Worm (Caenorhabditis elegans): ENCODE results near the gene sru-38.

sru-38 gene

ce11 chrV:9824149-9824548 is 11.7 kb downstream of the sru-38 start, which contains the start of gene str-2:
TSS of gene str-2 (minus strand) at chrV:9824249.
- no peak for TF ChIP-seq tra-4 (tag; optimal IDR thresholded peaks at IDR 0.05)
- no peak for TF ChIP-seq scrt-1 (GFP tag; IDR thresholded peaks at IDR 0.05)
- TF ChIP-seq sea-1 (GFP tag; conservative IDR thresholded peaks at IDR 0.05), result no peak
- no peak for TF ChIP-seq ceh-36 (tag; optimal IDR thresholded peaks at IDR 0.05)
- TF ChIP-seq ama-1 (optimal IDR thresholded peaks at IDR 0.05), result no peak
- no peak for TF ChIP-seq aly-1 (tag; optimal IDR thresholded peaks at IDR 0.05)
- TF ChIP-seq flt-1 (GFP tag; IDR thresholded peaks at IDR 0.05), result no peak
- no peak for TF ChIP-seq tbx-37 (GFP tag; conservative IDR thresholded peaks at IDR 0.05)
- no peak for TF ChIP-seq B0310.2 (tag; optimal IDR thresholded peaks at IDR 0.05)
- TF ChIP-seq hmbx-1 (tag; optimal IDR thresholded peaks at IDR 0.05), result no peak
- no peak for TF ChIP-seq tbx-11 (GFP tag; IDR thresholded peaks at IDR 0.05)
- TF ChIP-seq F13C5.2 (tag; optimal IDR thresholded peaks at IDR 0.05), result no peak
- no peak for TF ChIP-seq hnd-1 (tag; optimal IDR thresholded peaks at IDR 0.05)
- TF ChIP-seq ets-7 (tag; optimal IDR thresholded peaks at IDR 0.05), result no peak

- TF ChIP-seq scrt-1 (GFP tag; IDR thresholded peaks at IDR 0.05) (no peak), ceh-13 (GFP tag; optimal IDR thresholded peaks at IDR 0.05) (no peak), tra-4 (tag; optimal IDR thresholded peaks at IDR 0.05) (no peak), tbx-37 (GFP tag; conservative IDR thresholded peaks at IDR 0.05) (no peak), tbx-11 (GFP tag; IDR thresholded peaks at IDR 0.05) (no peak), ceh-36 (tag; optimal IDR thresholded peaks at IDR 0.05) (no peak), hmg-4 (GFP tag; optimal IDR thresholded peaks at IDR 0.05) (no peak), ama-1 (optimal IDR thresholded peaks at IDR 0.05) (no peak)
These were observed 14.1 kb downstream of the sru-38 start, which contains the start of gene str-193 for ce11 chrV:9821724-9822123. TSS of gene str-193 (minus strand) at chrV:9821824.

- TF ChIP-seq tbx-37 (GFP tag; conservative IDR thresholded peaks at IDR 0.05) (no peak), tra-4 (tag; optimal IDR thresholded peaks at IDR 0.05) (no peak), tbx-11 (GFP tag; IDR thresholded peaks at IDR 0.05) (no peak), B0310.2 (tag; optimal IDR thresholded peaks at IDR 0.05) (no peak), hmbx-1 (tag; optimal IDR thresholded peaks at IDR 0.05) (no peak), ets-7 (tag; optimal IDR thresholded peaks at IDR 0.05) (no peak), ceh-36 (tag; optimal IDR thresholded peaks at IDR 0.05) (no peak), ceh-13 (GFP tag; optimal IDR thresholded peaks at IDR 0.05) (no peak), flt-1 (GFP tag; IDR thresholded peaks at IDR 0.05) (no peak), F13C5.2 (tag; optimal IDR thresholded peaks at IDR 0.05) (no peak), ama-1 (optimal IDR thresholded peaks at IDR 0.05) (no peak), hmg-4 (GFP tag; optimal IDR thresholded peaks at IDR 0.05) (no peak), sea-1 (GFP tag; conservative IDR thresholded peaks at IDR 0.05) (no peak), scrt-1 (GFP tag; IDR thresholded peaks at IDR 0.05) (no peak)
These were observed 19.5 kb downstream of the sru-38 start, which contains the start of gene sru-31 for ce11 chrV:9816390-9816789. TSS of gene sru-31 (plus strand) at chrV:9816690.

ce11 chrV:9813527-9813926 is 22.3 kb downstream of the sru-38 start, which contains the start of gene sru-30:
TSS of gene sru-30 (plus strand) at chrV:9813827.
- TF ChIP-seq tra-4 (tag; optimal IDR thresholded peaks at IDR 0.05) (no peak), ceh-13 (GFP tag; optimal IDR thresholded peaks at IDR 0.05) (no peak), hmbx-1 (tag; optimal IDR thresholded peaks at IDR 0.05) (no peak), tbx-37 (GFP tag; conservative IDR thresholded peaks at IDR 0.05) (no peak), hmg-4 (GFP tag; optimal IDR thresholded peaks at IDR 0.05) (no peak), flt-1 (GFP tag; IDR thresholded peaks at IDR 0.05) (no peak), sea-1 (GFP tag; conservative IDR thresholded peaks at IDR 0.05) (no peak), ama-1 (optimal IDR thresholded peaks at IDR 0.05) (no peak), scrt-1 (GFP tag; IDR thresholded peaks at IDR 0.05) (no peak), F13C5.2 (tag; optimal IDR thresholded peaks at IDR 0.05) (no peak), aly-1 (tag; optimal IDR thresholded peaks at IDR 0.05) (no peak), B0310.2 (tag; optimal IDR thresholded peaks at IDR 0.05) (no peak), ets-7 (tag; optimal IDR thresholded peaks at IDR 0.05) (no peak), ceh-36 (tag; optimal IDR thresholded peaks at IDR 0.05) (no peak), hnd-1 (tag; optimal IDR thresholded peaks at IDR 0.05) (no peak), tbx-11 (GFP tag; IDR thresholded peaks at IDR 0.05) (no peak), pes-1 (GFP tag; IDR thresholded peaks at IDR 0.05) (no peak)

ce11 chrV:9812216-9812615 is 23.6 kb downstream of the sru-38 start:
- no peak for TF ChIP-seq ceh-36 (tag; optimal IDR thresholded peaks at IDR 0.05)
- TF ChIP-seq ets-7 (tag; optimal IDR thresholded peaks at IDR 0.05), result no peak
- no peak for TF ChIP-seq tbx-37 (GFP tag; conservative IDR thresholded peaks at IDR 0.05)

ce11 chrV:9811154-9811553 is 24.7 kb downstream of the sru-38 start, which contains the start of gene sru-29:
TSS of gene sru-29 (plus strand) at chrV:9811454.
- no peak for TF ChIP-seq B0310.2 (tag; optimal IDR thresholded peaks at IDR 0.05)
- no peak for TF ChIP-seq hmg-4 (GFP tag; optimal IDR thresholded peaks at IDR 0.05)
- TF ChIP-seq ceh-13 (GFP tag; optimal IDR thresholded peaks at IDR 0.05), result no peak
- TF ChIP-seq ama-1 (optimal IDR thresholded peaks at IDR 0.05), result no peak
- TF ChIP-seq aly-1 (tag; optimal IDR thresholded peaks at IDR 0.05), result no peak
- no peak for TF ChIP-seq flt-1 (GFP tag; IDR thresholded peaks at IDR 0.05)
- no peak for TF ChIP-seq ceh-36 (tag; optimal IDR thresholded peaks at IDR 0.05)
- no peak for TF ChIP-seq pes-1 (GFP tag; IDR thresholded peaks at IDR 0.05)
- no peak for TF ChIP-seq hnd-1 (tag; optimal IDR thresholded peaks at IDR 0.05)
- TF ChIP-seq tbx-11 (GFP tag; IDR thresholded peaks at IDR 0.05), result no peak
- no peak for TF ChIP-seq sea-1 (GFP tag; conservative IDR thresholded peaks at IDR 0.05)
- no peak for TF ChIP-seq tbx-37 (GFP tag; conservative IDR thresholded peaks at IDR 0.05)

- TF ChIP-seq hmg-4 (GFP tag; optimal IDR thresholded peaks at IDR 0.05) (no peak), scrt-1 (GFP tag; IDR thresholded peaks at IDR 0.05) (no peak), hmbx-1 (tag; optimal IDR thresholded peaks at IDR 0.05) (no peak), ceh-36 (tag; optimal IDR thresholded peaks at IDR 0.05) (no peak), ets-7 (tag; optimal IDR thresholded peaks at IDR 0.05) (no peak), ama-1 (optimal IDR thresholded peaks at IDR 0.05) (no peak), B0310.2 (tag; optimal IDR thresholded peaks at IDR 0.05) (no peak), pes-1 (GFP tag; IDR thresholded peaks at IDR 0.05) (no peak)
These were observed 30.7 kb downstream of the sru-38 start, which contains the start of gene sru-37 for ce11 chrV:9805161-9805560. TSS of gene sru-37 (plus strand) at chrV:9805461.

- TF ChIP-seq hmg-4 (GFP tag; optimal IDR thresholded peaks at IDR 0.05) (no peak), hmbx-1 (tag; optimal IDR thresholded peaks at IDR 0.05) (no peak), tra-4 (tag; optimal IDR thresholded peaks at IDR 0.05) (no peak), ceh-36 (tag; optimal IDR thresholded peaks at IDR 0.05) (no peak), ets-7 (tag; optimal IDR thresholded peaks at IDR 0.05) (no peak), scrt-1 (GFP tag; IDR thresholded peaks at IDR 0.05) (no peak), B0310.2 (tag; optimal IDR thresholded peaks at IDR 0.05) (no peak), aly-1 (tag; optimal IDR thresholded peaks at IDR 0.05) (no peak), tbx-11 (GFP tag; IDR thresholded peaks at IDR 0.05) (no peak), flt-1 (GFP tag; IDR thresholded peaks at IDR 0.05) (no peak)
These were observed 32.7 kb downstream of the sru-38 start, which contains the start of gene sru-39 for ce11 chrV:9803176-9803575. TSS of gene sru-39 (plus strand) at chrV:9803476.

All from whole organism, early embryonic.